Worm (Caenorhabditis elegans): ENCODE data around the gene ent-5.
A peak's percentile ranks its signal among the peaks of the same experiment; 100 is the strongest.

Gene ent-5

DNA sequence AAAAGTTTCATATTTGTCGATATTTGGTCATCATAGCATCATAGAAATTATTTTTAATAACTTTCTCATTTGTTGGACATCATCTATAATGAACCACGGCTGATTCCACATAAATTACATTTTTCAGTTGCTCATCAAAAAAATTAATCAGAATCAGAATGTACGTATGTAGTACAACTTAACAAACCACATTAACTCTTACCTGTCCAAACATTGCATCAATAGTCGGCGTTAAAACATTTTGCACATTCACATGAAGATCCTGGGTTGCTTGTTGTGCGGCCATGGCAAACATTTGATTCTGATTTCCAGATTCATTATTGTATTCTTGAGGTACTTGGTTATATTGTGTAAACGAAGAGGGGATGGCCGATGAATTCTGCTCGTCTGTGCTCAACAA lies 9.3 kb upstream of the ent-5 start:
- TF ChIP-seq lsy-2 (tag; optimal IDR thresholded peaks at IDR 0.05) (no peak), unc-62 (GFP tag; optimal IDR thresholded peaks at IDR 0.05 in 1 of 2) (peak in 1 of 2 experiments; percentile 44), unc-62 (tag; optimal IDR thresholded peaks at IDR 0.05) (no peak), aha-1 (tag) (peak; percentile 38)

DNA sequence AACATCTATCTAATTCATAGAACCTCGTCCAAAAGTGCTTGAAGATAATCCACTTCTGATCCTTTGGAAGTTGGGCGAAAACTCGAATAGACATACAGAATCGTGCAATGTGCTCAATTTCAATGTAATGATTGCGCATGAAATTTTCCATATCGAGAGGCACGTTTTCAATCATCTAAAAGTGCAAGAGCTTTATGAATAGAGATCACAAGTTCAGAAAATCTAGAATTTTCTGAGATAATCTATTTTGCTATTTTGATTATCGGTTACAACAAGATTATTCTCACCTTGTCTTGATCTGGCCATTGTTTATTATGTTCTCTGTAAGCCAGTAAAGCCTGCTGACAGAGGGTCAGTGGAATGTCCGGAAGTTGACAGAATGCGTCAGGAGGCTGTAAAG lies 8.6 kb upstream of the ent-5 start:
- no peak for TF ChIP-seq ceh-44 (GFP tag; IDR thresholded peaks at IDR 0.05)
- TF ChIP-seq pha-4 (GFP tag; IDR thresholded peaks at IDR 0.05): no peak
- TF ChIP-seq pha-4 (tag; optimal IDR thresholded peaks at IDR 0.05): no peak
- TF ChIP-seq tra-1 (GFP tag; IDR thresholded peaks at IDR 0.05): no peak
- TF ChIP-seq saeg-2 (GFP tag; IDR thresholded peaks at IDR 0.05): no peak
- no peak for TF ChIP-seq madf-5 (GFP tag; IDR thresholded peaks at IDR 0.05)
- TF ChIP-seq ama-1 (optimal IDR thresholded peaks at IDR 0.05): no peak
- no peak for TF ChIP-seq fos-1 (tag; optimal IDR thresholded peaks at IDR 0.05)
- no peak for TF ChIP-seq mdl-1 (tag; optimal IDR thresholded peaks at IDR 0.05)
- TF ChIP-seq ztf-11 (tag; optimal IDR thresholded peaks at IDR 0.05): no peak
- TF ChIP-seq unc-130 (GFP tag; optimal IDR thresholded peaks at IDR 0.05): no peak
- no peak for TF ChIP-seq sdz-12 (GFP tag; optimal IDR thresholded peaks at IDR 0.05)
- TF ChIP-seq dmd-8 (GFP tag; IDR thresholded peaks at IDR 0.05): no peak
- TF ChIP-seq spr-1 (tag; optimal IDR thresholded peaks at IDR 0.05): no peak
- TF ChIP-seq ztf-7 (tag; optimal IDR thresholded peaks at IDR 0.05): no peak
- no peak for TF ChIP-seq hif-1 (tag; optimal IDR thresholded peaks at IDR 0.05)
- no peak for TF ChIP-seq Y5F2A.4 (GFP tag; optimal IDR thresholded peaks at IDR 0.05)
- TF ChIP-seq Y48G9A.11 (GFP tag; IDR thresholded peaks at IDR 0.05): no peak

DNA sequence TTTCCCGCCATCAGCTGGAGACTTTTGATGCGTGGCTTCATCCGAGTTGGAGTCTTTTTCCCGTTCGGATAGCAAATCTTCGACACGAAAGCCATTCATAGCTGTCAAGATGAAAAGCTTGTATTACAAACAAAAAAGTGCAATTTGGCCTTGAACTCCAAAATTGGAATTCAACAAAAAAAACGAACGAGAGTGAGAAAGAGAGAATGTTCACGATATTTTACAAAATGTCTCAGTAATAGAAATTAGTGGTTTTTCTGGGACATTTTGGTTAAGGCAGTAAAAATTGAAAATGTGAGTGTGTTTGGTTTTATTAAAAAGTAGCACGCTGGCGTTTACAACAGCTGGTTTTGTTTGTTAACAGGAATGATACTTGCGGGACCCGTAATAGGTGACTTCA lies 5.1 kb upstream of the ent-5 start, which contains the start of gene ceh-1:
Gene ceh-1 (minus strand): TSS at position 101 of the 400 bp plus-strand sequence.
- TF ChIP-seq lir-3 (tag; optimal IDR thresholded peaks at IDR 0.05) (no peak), nhr-10 (tag; optimal IDR thresholded peaks at IDR 0.05) (no peak), F37D6.2 (tag; optimal IDR thresholded peaks at IDR 0.05) (no peak), lin-1 (GFP tag; IDR thresholded peaks at IDR 0.05) (no peak), aha-1 (tag) (no peak), egl-27 (tag; optimal IDR thresholded peaks at IDR 0.05) (no peak), fkh-10 (GFP tag; optimal IDR thresholded peaks at IDR 0.05) (no peak)

ce11 chrX:4652950-4653349 lies 4.0 kb upstream of the ent-5 start:
- TF ChIP-seq aly-2 (tag; optimal IDR thresholded peaks at IDR 0.05): no peak

DNA sequence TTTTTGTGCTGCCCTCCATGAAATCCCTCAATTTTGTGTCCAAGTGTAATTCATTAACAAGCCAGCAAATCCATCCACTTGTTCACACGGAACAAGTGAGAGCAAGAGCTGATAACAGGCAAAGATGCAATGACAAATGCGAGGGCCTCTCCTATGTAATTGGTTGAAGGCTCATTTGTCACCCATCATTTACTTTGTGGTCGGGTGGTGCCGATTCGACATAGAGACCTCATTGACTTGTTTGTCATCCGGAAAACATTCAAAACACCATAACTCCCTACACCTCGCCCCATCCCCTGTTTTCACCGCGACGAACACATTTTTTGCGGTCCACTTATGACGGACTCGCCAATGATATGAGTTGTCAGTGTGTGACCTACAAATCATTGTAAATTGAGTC lies 2.4 kb upstream of the ent-5 start:
- TF ChIP-seq F49E8.2 (tag; optimal IDR thresholded peaks at IDR 0.05; ENCODE audit: borderline replicate concordance): no peak
- TF ChIP-seq nhr-6 (tag; optimal IDR thresholded peaks at IDR 0.05): no peak
- peak in 1 of 2 experiments; percentile 85 for TF ChIP-seq unc-62 (GFP tag; optimal IDR thresholded peaks at IDR 0.05 in 1 of 2)
- no peak for TF ChIP-seq unc-62 (tag; optimal IDR thresholded peaks at IDR 0.05)
- TF ChIP-seq rbr-2 (tag; optimal IDR thresholded peaks at IDR 0.05): no peak

ce11 chrX:4647104-4647503 lies 1.9 kb downstream of the ent-5 start, which contains the start of gene C46C11.4:
C46C11.4 (minus strand) TSS chrX:4647204.
- TF ChIP-seq php-3 (GFP tag; IDR thresholded peaks at IDR 0.05): no peak
- no peak for TF ChIP-seq lir-3 (tag; optimal IDR thresholded peaks at IDR 0.05)
- no peak for TF ChIP-seq daf-8 (GFP tag; IDR thresholded peaks at IDR 0.05)
- no peak for TF ChIP-seq nhr-42 (GFP tag; IDR thresholded peaks at IDR 0.05)
- no peak for TF ChIP-seq zfp-2 (tag; optimal IDR thresholded peaks at IDR 0.05)
- TF ChIP-seq daf-16 (GFP tag; optimal IDR thresholded peaks at IDR 0.05): no peak
- no peak for TF ChIP-seq daf-16 (tag; optimal IDR thresholded peaks at IDR 0.05)
- TF ChIP-seq spr-3 (GFP tag; optimal IDR thresholded peaks at IDR 0.05): no peak
- no peak for TF ChIP-seq saeg-2 (GFP tag; IDR thresholded peaks at IDR 0.05)
- no peak for TF ChIP-seq unc-130 (GFP tag; optimal IDR thresholded peaks at IDR 0.05)
- TF ChIP-seq lin-15B (tag; optimal IDR thresholded peaks at IDR 0.05): no peak
- no peak for TF ChIP-seq ceh-28 (tag; optimal IDR thresholded peaks at IDR 0.05)
- no peak for TF ChIP-seq Y5F2A.4 (GFP tag; optimal IDR thresholded peaks at IDR 0.05)
- TF ChIP-seq pqm-1 (tag; optimal IDR thresholded peaks at IDR 0.05): no peak
- TF ChIP-seq lim-7 (GFP tag; IDR thresholded peaks at IDR 0.05): no peak
- TF ChIP-seq T20F7.1 (GFP tag; optimal IDR thresholded peaks at IDR 0.05): no peak
- no peak for TF ChIP-seq nhr-111 (GFP tag; optimal IDR thresholded peaks at IDR 0.05)
- no peak for TF ChIP-seq nhr-77 (tag; optimal IDR thresholded peaks at IDR 0.05)
